Fruit fly (Drosophila melanogaster) whole organism, embryonic: ENCODE results near the gene CG1943.

Source experiments
- Adf1 ChIP-seq: fragments of 200-800 bp; sonication (Bioruptor generic); IDR thresholded peaks from 2 replicates; pipeline ENCODE4 v1.3.6; 2022; ENCODE audit warnings: missing biosample characterization, missing genetic modification characterization
- Atf6 ChIP-seq: fragments of 200-800 bp; sonication (Bioruptor generic); IDR thresholded peaks from 2 replicates; pipeline ENCODE4 v1.3.6; 2022; ENCODE audit warnings: missing biosample characterization, missing genetic modification characterization
- Bgb ChIP-seq: fragments of 200-800 bp; sonication (Bioruptor generic); IDR thresholded peaks from 2 replicates; pipeline ENCODE4 v1.3.6; 2022; ENCODE audit warnings: missing biosample characterization, missing genetic modification characterization; ENCODE audit not compliant: partially characterized antibody
- BtbVII ChIP-seq: fragments of 200-800 bp; sonication (Bioruptor generic); optimal IDR thresholded peaks from 3 replicates; lab custom pipeline; 2017; ENCODE audit warnings: missing biosample characterization, mild to moderate bottlenecking, missing genetic modification characterization
- CG10959 ChIP-seq: fragments of 200-800 bp; sonication (Bioruptor generic); IDR thresholded peaks from 2 replicates; pipeline ENCODE4 v1.3.6; 2022; ENCODE audit warnings: missing biosample characterization, missing genetic modification characterization
- CG12071 ChIP-seq: fragments of 200-800 bp; sonication (Bioruptor generic); optimal IDR thresholded peaks from 3 replicates; lab custom pipeline; 2018; ENCODE audit warnings: missing biosample characterization, mild to moderate bottlenecking, missing genetic modification characterization
- CG12219 ChIP-seq: fragments of 200-800 bp; sonication (Bioruptor generic); optimal IDR thresholded peaks from 3 replicates; lab custom pipeline; 2018; ENCODE audit warnings: missing biosample characterization, mild to moderate bottlenecking, missing genetic modification characterization
- CG12391 ChIP-seq: fragments of 200-800 bp; sonication (Bioruptor generic); optimal IDR thresholded peaks from 3 replicates; lab custom pipeline; 2018; ENCODE audit warnings: missing biosample characterization, mild to moderate bottlenecking, missing genetic modification characterization, moderate library complexity
- CG12659 ChIP-seq: fragments of 200-800 bp; sonication (Bioruptor generic); optimal IDR thresholded peaks from 3 replicates; lab custom pipeline; 2017; ENCODE audit warnings: mild to moderate bottlenecking, missing biosample characterization, missing genetic modification reagents, missing genetic modification characterization
- CG13296 ChIP-seq: fragments of 200-800 bp; sonication (Bioruptor generic); optimal IDR thresholded peaks from 3 replicates; lab custom pipeline; 2018; ENCODE audit warnings: missing biosample characterization, mild to moderate bottlenecking, missing genetic modification characterization
- CG13775 ChIP-seq: fragments of 200-800 bp; sonication (Bioruptor generic); optimal IDR thresholded peaks from 3 replicates; lab custom pipeline; 2017; ENCODE audit warnings: missing biosample characterization, mild to moderate bottlenecking, missing genetic modification characterization
- CG14050 ChIP-seq: fragments of 200-800 bp; sonication (Bioruptor generic); IDR thresholded peaks from 3 replicates; pipeline ENCODE4 v1.3.6; 2022; ENCODE audit warnings: missing biosample characterization, missing genetic modification characterization
- CG14667 ChIP-seq: fragments of 200-800 bp; sonication (Bioruptor generic); IDR thresholded peaks from 2 replicates; pipeline ENCODE4 v1.3.6; 2022; ENCODE audit warnings: missing biosample characterization, missing genetic modification characterization
- CG15514 ChIP-seq: fragments of 200-800 bp; sonication (Bioruptor generic); optimal IDR thresholded peaks from 3 replicates; lab custom pipeline; 2017; ENCODE audit warnings: missing biosample characterization, missing genetic modification characterization, mild to moderate bottlenecking, moderate library complexity, missing genetic modification reagents
- CG31441 ChIP-seq: fragments of 200-800 bp; sonication (Bioruptor generic); IDR thresholded peaks from 2 replicates; pipeline ENCODE4 v1.3.6; 2022; ENCODE audit warnings: missing biosample characterization, missing genetic modification characterization
- CG3163 ChIP-seq: fragments of 200-800 bp; sonication (Bioruptor generic); optimal IDR thresholded peaks from 3 replicates; lab custom pipeline; 2016; ENCODE audit warnings: missing biosample characterization, missing genetic modification characterization
- CG33213 ChIP-seq: fragments of 200-800 bp; sonication (Bioruptor generic); optimal IDR thresholded peaks from 3 replicates; lab custom pipeline; 2016; ENCODE audit warnings: missing biosample characterization, missing genetic modification characterization
- CG42726 ChIP-seq: fragments of 200-800 bp; sonication (Bioruptor generic); IDR thresholded peaks from 2 replicates; pipeline ENCODE4 v1.3.6; 2022; ENCODE audit warnings: missing biosample characterization, missing genetic modification characterization; ENCODE audit not compliant: partially characterized antibody
- CG4328 ChIP-seq: fragments of 200-800 bp; sonication (Bioruptor generic); optimal IDR thresholded peaks from 3 replicates; lab custom pipeline; 2017; ENCODE audit warnings: missing biosample characterization, missing genetic modification reagents, missing genetic modification characterization
- CG6175 ChIP-seq: fragments of 200-800 bp; sonication (Bioruptor generic); IDR thresholded peaks from 3 replicates; pipeline ENCODE4 v1.3.6; 2022; ENCODE audit warnings: missing biosample characterization, missing genetic modification characterization
- CG6765 ChIP-seq: fragments of 200-800 bp; sonication (Bioruptor generic); optimal IDR thresholded peaks from 3 replicates; lab custom pipeline; 2017; ENCODE audit warnings: missing biosample characterization, mild to moderate bottlenecking, missing genetic modification characterization
- CG6854 ChIP-seq: fragments of 200-800 bp; sonication (Bioruptor generic); optimal IDR thresholded peaks from 3 replicates; lab custom pipeline; 2017; ENCODE audit warnings: missing biosample characterization, mild to moderate bottlenecking, missing genetic modification characterization
- CG9437 ChIP-seq: fragments of 200-800 bp; sonication (Bioruptor generic); optimal IDR thresholded peaks from 2 replicates; lab custom pipeline; 2018; ENCODE audit warnings: missing biosample characterization, mild to moderate bottlenecking, missing genetic modification characterization
- Chrac-16 ChIP-seq: fragments of 200-800 bp; sonication (Bioruptor generic); optimal IDR thresholded peaks from 3 replicates; lab custom pipeline; 2016; ENCODE audit warnings: missing biosample characterization, missing genetic modification characterization
- D19A ChIP-seq: fragments of 200-800 bp; optimal IDR thresholded peaks from 3 replicates; lab custom pipeline; 2019; ENCODE audit warnings: missing biosample characterization, mild to moderate bottlenecking, missing genetic modification characterization, moderate library complexity
- Ets65A ChIP-seq: fragments of 200-800 bp; sonication (Bioruptor generic); peaks from one replicate; lab custom pipeline; 2016; ENCODE audit warnings: missing biosample characterization, missing genetic modification characterization
- Ets97D ChIP-seq: fragments of 200-800 bp; sonication (Bioruptor generic); optimal IDR thresholded peaks from 3 replicates; lab custom pipeline; 2016; ENCODE audit warnings: missing biosample characterization, missing genetic modification characterization
- HLH3B ChIP-seq: fragments of 200-800 bp; sonication (Bioruptor generic); IDR thresholded peaks from 2 replicates; pipeline ENCODE4 v1.3.6; 2022; ENCODE audit warnings: missing biosample characterization, missing genetic modification characterization
- Hey ChIP-seq: fragments of 200-800 bp; sonication (Bioruptor generic); optimal IDR thresholded peaks from 3 replicates; lab custom pipeline; 2018; ENCODE audit warnings: missing biosample characterization, mild to moderate bottlenecking, missing genetic modification characterization
- Med ChIP-seq: fragments of 200-800 bp; sonication (Bioruptor generic); peaks from one replicate; lab custom pipeline; 2016; ENCODE audit warnings: missing biosample characterization, missing genetic modification characterization, mild to moderate bottlenecking, inconsistent platforms, moderate library complexity
- Nf-YA ChIP-seq: fragments of 200-800 bp; sonication (Bioruptor generic); IDR thresholded peaks from 2 replicates; pipeline ENCODE4 v1.3.6; 2022; ENCODE audit warnings: missing biosample characterization, missing genetic modification characterization
- Sry-β ChIP-seq: fragments of 200-800 bp; sonication (Bioruptor generic); optimal IDR thresholded peaks from 2 replicates; lab custom pipeline; 2018; ENCODE audit warnings: missing biosample characterization, mild to moderate bottlenecking, missing genetic modification characterization, moderate library complexity
- amos ChIP-seq: fragments of 200-800 bp; sonication (Bioruptor generic); IDR thresholded peaks from 2 replicates; pipeline ENCODE4 v1.3.6; 2022; ENCODE audit warnings: missing biosample characterization, missing genetic modification characterization; ENCODE audit not compliant: partially characterized antibody
- aop ChIP-seq: fragments of 200-800 bp; sonication (Bioruptor generic); IDR thresholded peaks from 2 replicates; pipeline ENCODE4 v1.3.6; 2022; ENCODE audit warnings: missing biosample characterization, missing genetic modification characterization
- bab2 ChIP-seq: fragments of 200-800 bp; sonication (Bioruptor generic); optimal IDR thresholded peaks from 2 replicates; lab custom pipeline; 2016; ENCODE audit warnings: missing biosample characterization, missing genetic modification characterization
- bbx ChIP-seq: fragments of 200-800 bp; sonication (Bioruptor generic); IDR thresholded peaks from 2 replicates; pipeline ENCODE4 v1.3.6; 2022; ENCODE audit warnings: missing biosample characterization, missing genetic modification characterization; ENCODE audit not compliant: partially characterized antibody
- cg ChIP-seq: fragments of 200-800 bp; sonication (Bioruptor generic); optimal IDR thresholded peaks from 3 replicates; lab custom pipeline; 2019; ENCODE audit warnings: missing biosample characterization, mild to moderate bottlenecking, missing genetic modification characterization, moderate library complexity
- gem ChIP-seq: fragments of 200-800 bp; sonication (Bioruptor generic); optimal IDR thresholded peaks from 2 replicates; lab custom pipeline; 2019; ENCODE audit warnings: missing biosample characterization, mild to moderate bottlenecking, missing genetic modification characterization, moderate library complexity
- gro ChIP-seq: fragments of 200-800 bp; sonication (Bioruptor generic); optimal IDR thresholded peaks from 2 replicates; lab custom pipeline; 2016; ENCODE audit warnings: missing biosample characterization, missing genetic modification characterization
- gsb ChIP-seq: fragments of 200-800 bp; sonication (Bioruptor generic); IDR thresholded peaks from 2 replicates; pipeline ENCODE4 v1.3.6; 2022; ENCODE audit warnings: missing biosample characterization, missing genetic modification characterization
- hkb ChIP-seq, 2 experiments: fragments of 200-800 bp in 1 of 2; fragments of >200 bp in 1 of 2; sonication (Bioruptor generic) in 1 of 2; IDR thresholded peaks in 1 of 2; optimal IDR thresholded peaks in 1 of 2; 2 replicates each; pipeline versions ENCODE4 v1.3.6 to Lab custom; 2017 to 2022; ENCODE audit warnings: missing biosample characterization in 1 of 2, missing genetic modification characterization in 1 of 2
- knrl ChIP-seq: fragments of 200-800 bp; sonication (Bioruptor generic); IDR thresholded peaks from 3 replicates; pipeline ENCODE4 v1.3.6; 2022; ENCODE audit warnings: missing biosample characterization, missing genetic modification characterization; ENCODE audit not compliant: partially characterized antibody
- maf-S ChIP-seq: fragments of 200-800 bp; sonication (Bioruptor generic); optimal IDR thresholded peaks from 2 replicates; lab custom pipeline; 2016; ENCODE audit warnings: missing biosample characterization, missing genetic modification characterization
- onecut ChIP-seq: fragments of 200-800 bp; sonication (Bioruptor generic); IDR thresholded peaks from 2 replicates; pipeline ENCODE4 v1.3.6; 2022; ENCODE audit warnings: missing biosample characterization, missing genetic modification characterization
- psq ChIP-seq: fragments of 200-800 bp; sonication (Bioruptor generic); optimal IDR thresholded peaks from 2 replicates; lab custom pipeline; 2017; ENCODE audit warnings: missing biosample characterization, missing genetic modification characterization
- pzg ChIP-seq: fragments of 200-800 bp; sonication (Bioruptor generic); optimal IDR thresholded peaks from 3 replicates; lab custom pipeline; 2018; ENCODE audit warnings: missing biosample characterization, mild to moderate bottlenecking, missing genetic modification characterization, moderate library complexity
- ranshi ChIP-seq: fragments of 200-800 bp; sonication (Bioruptor generic); IDR thresholded peaks from 2 replicates; pipeline ENCODE4 v1.3.6; 2022; ENCODE audit warnings: missing biosample characterization, missing genetic modification characterization
- slp2 ChIP-seq: fragments of 200-800 bp; sonication (Bioruptor generic); optimal IDR thresholded peaks from 2 replicates; lab custom pipeline; 2016; ENCODE audit warnings: missing biosample characterization, missing genetic modification characterization
- so ChIP-seq: fragments of 200-800 bp; sonication (Bioruptor generic); IDR thresholded peaks from 3 replicates; pipeline ENCODE4 v1.3.6; 2022; ENCODE audit warnings: missing biosample characterization, missing genetic modification characterization
- tna ChIP-seq: fragments of 200-800 bp; sonication (Bioruptor generic); IDR thresholded peaks from 2 replicates; pipeline ENCODE4 v1.3.6; 2022; ENCODE audit warnings: missing biosample characterization, missing genetic modification characterization; ENCODE audit not compliant: partially characterized antibody

Gene CG1943

DNA sequence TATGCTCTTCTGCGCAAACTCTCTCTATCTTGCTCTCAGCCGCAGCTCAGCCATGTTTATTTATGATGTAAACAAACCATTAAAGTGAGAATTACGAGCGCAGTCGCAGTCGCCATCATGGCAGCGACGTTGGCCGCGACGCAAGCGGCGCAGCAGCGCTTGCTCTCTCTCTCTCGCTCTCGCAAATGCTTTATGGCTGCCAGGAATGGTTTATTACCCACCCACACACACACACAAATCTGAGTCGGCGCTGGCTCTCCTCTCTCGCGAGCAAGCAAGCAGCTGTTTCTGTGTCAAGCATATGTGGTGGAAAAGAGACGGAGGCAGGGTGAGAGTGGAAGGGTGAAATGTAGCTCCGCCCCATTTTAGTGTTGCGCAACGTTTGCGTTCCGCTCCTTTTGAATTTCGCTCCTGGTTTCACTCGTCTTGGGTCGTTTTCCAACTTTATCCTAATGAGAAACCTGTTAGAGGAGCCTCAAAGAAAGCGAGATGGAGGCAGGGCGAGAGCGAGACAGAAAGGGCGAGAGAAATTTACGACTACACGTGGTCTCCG, 37.3 kb upstream of the CG1943 start (continued):
- no peak for TF ChIP-seq psq
- TF ChIP-seq CG12071 (GFP tag; lab: Kevin White, UChicago): peak; percentile 3
- TF ChIP-seq CG4328 (GFP tag; lab: Kevin White, UChicago): no peak
- TF ChIP-seq CG3163 (GFP tag; lab: Kevin White, UChicago): no peak
- TF ChIP-seq Hey (tag; lab: Kevin White, UChicago): peak; percentile 13
- TF ChIP-seq CG6175 (GFP tag; lab: Robert Waterston, UW): no peak
- no peak for TF ChIP-seq maf-S (GFP tag; lab: Kevin White, UChicago)
- no peak for TF ChIP-seq bab2 (GFP tag; lab: Kevin White, UChicago)
- TF ChIP-seq CG6765 (GFP tag; lab: Kevin White, UChicago): no peak
- TF ChIP-seq Ets65A (GFP tag; lab: Kevin White, UChicago): no peak
- no peak for TF ChIP-seq Atf6 (GFP tag; lab: Robert Waterston, UW)
- TF ChIP-seq BtbVII (GFP tag; lab: Kevin White, UChicago): no peak
- no peak for TF ChIP-seq knrl
- no peak for TF ChIP-seq CG33213
- TF ChIP-seq CG14667 (GFP tag; lab: Robert Waterston, UW): no peak
- TF ChIP-seq Nf-YA: no peak
- TF ChIP-seq CG31441 (GFP tag; lab: Robert Waterston, UW): no peak
- TF ChIP-seq CG12391 (tag; lab: Kevin White, UChicago): no peak
- peak; percentile 3 for TF ChIP-seq pzg (GFP tag; lab: Kevin White, UChicago)
- TF ChIP-seq CG13775: peak; percentile 11
- no peak for TF ChIP-seq HLH3B (GFP tag; lab: Robert Waterston, UW)
- no peak for TF ChIP-seq ranshi (GFP tag; lab: Robert Waterston, UW)
- no peak for TF ChIP-seq gsb (GFP tag; lab: Robert Waterston, UW)
- peak; percentile 80 for TF ChIP-seq Med (GFP tag; lab: Kevin White, UChicago)
- TF ChIP-seq Adf1 (GFP tag; lab: Robert Waterston, UW): peak; percentile 100
- TF ChIP-seq CG6854 (GFP tag; lab: Kevin White, UChicago): no peak
- 0 out of 2 replicates have a peak, but pooled peaks have one; percentile 22 for TF ChIP-seq tna (GFP tag; lab: Robert Waterston, UW)
- TF ChIP-seq CG12219 (GFP tag; lab: Kevin White, UChicago): no peak
- no peak for TF ChIP-seq CG42726 (GFP tag; lab: Robert Waterston, UW)
- no peak for TF ChIP-seq gem
- no peak for TF ChIP-seq Chrac-16 (GFP tag; lab: Kevin White, UChicago)
- TF ChIP-seq amos (GFP tag; lab: Robert Waterston, UW): 0 out of 2 replicates have a peak, but pooled peaks have one; percentile 8
- no peak for TF ChIP-seq onecut (GFP tag; lab: Robert Waterston, UW)
- no peak for TF ChIP-seq CG10959 (GFP tag; lab: Robert Waterston, UW)
- 0 out of 2 replicates have a peak, but pooled peaks have one; percentile 22 for TF ChIP-seq Bgb (GFP tag; lab: Robert Waterston, UW)
- TF ChIP-seq gro (GFP tag; lab: Kevin White, UChicago): peak; percentile 31
- TF ChIP-seq CG15514 (GFP tag; lab: Kevin White, UChicago): no peak
- TF ChIP-seq D19A (tag; lab: Kevin White, UChicago): no peak
- TF ChIP-seq slp2 (GFP tag; lab: Kevin White, UChicago): peak; percentile 27
- TF ChIP-seq CG12659: no peak
- TF ChIP-seq Sry-β (GFP tag; lab: Kevin White, UChicago): no peak
- TF ChIP-seq CG13296 (GFP tag; lab: Kevin White, UChicago): no peak
- TF ChIP-seq cg (GFP tag; lab: Kevin White, UChicago): peak; percentile 96
- no peak; the same call in none of the 2 replicates for TF ChIP-seq bbx (GFP tag; lab: Robert Waterston, UW)
- TF ChIP-seq hkb (optimal IDR thresholded peaks at IDR 0.05; lab: Kevin White, UChicago): no peak
- 0 out of 2 replicates have a peak, but pooled peaks have one; percentile 26 for TF ChIP-seq hkb (GFP tag; IDR thresholded peaks at IDR 0.05; lab: Robert Waterston, UW)
- TF ChIP-seq CG9437: no peak
- TF ChIP-seq Ets97D: no peak
- TF ChIP-seq so (GFP tag; lab: Robert Waterston, UW): no peak
- no peak for TF ChIP-seq aop
- TF ChIP-seq CG14050 (GFP tag; lab: Robert Waterston, UW): no peak
